Fruit fly (Drosophila melanogaster): Measurements from ENCODE around the gene Rb97D.

The Rb97D gene

dm6 chr3R:26915463-26915925 lies 40.0 kb upstream of the Rb97D start, which contains the start of gene CG46339 (continued):
- TF ChIP-seq vnd (GFP tag; IDR thresholded peaks at IDR 0.05; ENCODE audit: partially characterized antibody): peak; percentile 38; the same call in 2 of the 3 replicates
- no peak for TF ChIP-seq twi (tag; optimal IDR thresholded peaks at IDR 0.05)
- TF ChIP-seq pnt (GFP tag; optimal IDR thresholded peaks at IDR 0.05): no peak
- no peak for TF ChIP-seq CG1602 (GFP tag; optimal IDR thresholded peaks at IDR 0.05)
- TF ChIP-seq stc (GFP tag; IDR thresholded peaks at IDR 0.05): no peak
- TF ChIP-seq C15 (GFP tag; IDR thresholded peaks at IDR 0.05): no peak
- peak; percentile 62 for TF ChIP-seq HHEX (GFP tag; optimal IDR thresholded peaks at IDR 0.05)
- no peak for TF ChIP-seq CG4730 (GFP tag; IDR thresholded peaks at IDR 0.05)
- peak; percentile 35 for TF ChIP-seq CG7556 (GFP tag; optimal IDR thresholded peaks at IDR 0.05)
- TF ChIP-seq CG8281 (tag; optimal IDR thresholded peaks at IDR 0.05): no peak
- peak; percentile 39 for TF ChIP-seq CG14710 (tag; optimal IDR thresholded peaks at IDR 0.05)
- TF ChIP-seq tll (GFP tag; optimal IDR thresholded peaks at IDR 0.05): no peak
- 0 out of 2 replicates have a peak, but pooled peaks have one; percentile 41 for TF ChIP-seq sim (GFP tag; IDR thresholded peaks at IDR 0.05)
- TF ChIP-seq Neu2 (GFP tag; optimal IDR thresholded peaks at IDR 0.05; ENCODE audit: borderline replicate concordance): no peak
- no peak for TF ChIP-seq CG8478 (optimal IDR thresholded peaks at IDR 0.05)
- no peak for TF ChIP-seq H15 (GFP tag; IDR thresholded peaks at IDR 0.05)
- TF ChIP-seq cad (GFP tag; optimal IDR thresholded peaks at IDR 0.05): no peak
- TF ChIP-seq CG43689 (GFP tag; IDR thresholded peaks at IDR 0.05): no peak
- TF ChIP-seq gsb (GFP tag; IDR thresholded peaks at IDR 0.05): peak; percentile 48; the same call in 1 of the 2 replicates
- TF ChIP-seq CG14667 (GFP tag; IDR thresholded peaks at IDR 0.05): no peak
- TF ChIP-seq CG14860 (GFP tag; IDR thresholded peaks at IDR 0.05; ENCODE audit: partially characterized antibody): no peak
- TF ChIP-seq Spps (tag; optimal IDR thresholded peaks at IDR 0.05): peak; percentile 37
- TF ChIP-seq Fer1 (GFP tag; optimal IDR thresholded peaks at IDR 0.05): peak; percentile 92
- peak; percentile 84 for TF ChIP-seq CG6813 (GFP tag; optimal IDR thresholded peaks at IDR 0.05)
- TF ChIP-seq exex (tag; optimal IDR thresholded peaks at IDR 0.05): peak; percentile 72
- TF ChIP-seq CG34376 (GFP tag; optimal IDR thresholded peaks at IDR 0.05): peak; percentile 91
- TF ChIP-seq Sox100B (GFP tag; optimal IDR thresholded peaks at IDR 0.05): peak; percentile 47
- TF ChIP-seq Nf-YA (GFP tag; IDR thresholded peaks at IDR 0.05): no peak
- no peak for TF ChIP-seq inv (GFP tag; IDR thresholded peaks at IDR 0.05; ENCODE audit: partially characterized antibody)
- TF ChIP-seq CG11093 (GFP tag; IDR thresholded peaks at IDR 0.05): no peak
- peak; percentile 25 for TF ChIP-seq CG34224 (GFP tag; IDR thresholded peaks at IDR 0.05; ENCODE audit: partially characterized antibody)
- no peak for TF ChIP-seq ac (GFP tag; optimal IDR thresholded peaks at IDR 0.05)
- TF ChIP-seq sna (GFP tag; IDR thresholded peaks at IDR 0.05; ENCODE audit: partially characterized antibody): no peak
- no peak for TF ChIP-seq z (GFP tag; IDR thresholded peaks at IDR 0.05)
- TF ChIP-seq Fer2 (tag; optimal IDR thresholded peaks at IDR 0.05): no peak
- peak; percentile 74 for TF ChIP-seq Hey (tag; optimal IDR thresholded peaks at IDR 0.05)
- peak; percentile 91 for TF ChIP-seq ci (GFP tag; IDR thresholded peaks at IDR 0.05)
- peak; percentile 24 for TF ChIP-seq CG4854 (GFP tag; optimal IDR thresholded peaks at IDR 0.05)
- peak; percentile 66; the same call in 1 of the 3 replicates for TF ChIP-seq CG34422 (GFP tag; IDR thresholded peaks at IDR 0.05)
- no peak for TF ChIP-seq pan (optimal IDR thresholded peaks at IDR 0.05)
- TF ChIP-seq pan (GFP tag; optimal IDR thresholded peaks at IDR 0.05 in 1 of 2, IDR thresholded peaks at IDR 0.05 in 1 of 2): peak in 1 of 2 experiments; percentile 64
- TF ChIP-seq CG32767 (GFP tag; IDR thresholded peaks at IDR 0.05): no peak
- TF ChIP-seq Six4 (GFP tag; optimal IDR thresholded peaks at IDR 0.05): peak; percentile 6
- TF ChIP-seq CG12744 (GFP tag; optimal IDR thresholded peaks at IDR 0.05): no peak
- no peak for TF ChIP-seq zen2 (GFP tag; IDR thresholded peaks at IDR 0.05; ENCODE audit: partially characterized antibody)
- no peak for TF ChIP-seq aop (GFP tag; IDR thresholded peaks at IDR 0.05)
- TF ChIP-seq nmo (GFP tag; optimal IDR thresholded peaks at IDR 0.05): no peak
- no peak for TF ChIP-seq CG7745 (tag; optimal IDR thresholded peaks at IDR 0.05)
- TF ChIP-seq zfh1 (GFP tag; IDR thresholded peaks at IDR 0.05): no peak
- peak; percentile 23 for TF ChIP-seq Ets97D (GFP tag; optimal IDR thresholded peaks at IDR 0.05)
- TF ChIP-seq gcm (GFP tag; optimal IDR thresholded peaks at IDR 0.05): peak; percentile 24
